Fruit fly (Drosophila melanogaster) whole organism, pupa: ENCODE data around the gene Lk6.

ENCODE experiments used
- CG10348 ChIP-seq: fragments of 200-800 bp; sonication (Bioruptor generic); IDR thresholded peaks from 2 replicates; pipeline ENCODE4 v1.3.6; 2022; ENCODE audit warnings: missing biosample characterization, missing genetic modification characterization
- CG12605 ChIP-seq: fragments of 200-800 bp; sonication (Bioruptor generic); IDR thresholded peaks from 2 replicates; pipeline ENCODE4 v1.3.6; 2022; ENCODE audit warnings: missing biosample characterization, missing genetic modification characterization
- CG13204 ChIP-seq: fragments of 200-800 bp; sonication (Bioruptor generic); optimal IDR thresholded peaks from 2 replicates; lab custom pipeline; 2018; ENCODE audit warnings: missing biosample characterization, mild to moderate bottlenecking, missing genetic modification characterization, moderate library complexity
- CG14655 ChIP-seq: fragments of 200-800 bp; sonication (Bioruptor generic); optimal IDR thresholded peaks from 3 replicates; lab custom pipeline; 2017; ENCODE audit warnings: mild to moderate bottlenecking, missing biosample characterization, missing genetic modification reagents, missing genetic modification characterization
- CG15710 ChIP-seq: fragments of 200-800 bp; sonication (Bioruptor generic); optimal IDR thresholded peaks from 2 replicates; lab custom pipeline; 2018; ENCODE audit warnings: missing biosample characterization, mild to moderate bottlenecking, missing genetic modification characterization, moderate library complexity
- CG17806 ChIP-seq: fragments of 200-800 bp; sonication (Bioruptor generic); optimal IDR thresholded peaks from 2 replicates; lab custom pipeline; 2018; ENCODE audit warnings: missing biosample characterization, mild to moderate bottlenecking, missing genetic modification characterization, moderate library complexity
- CG32121 ChIP-seq: fragments of 200-800 bp; sonication (Bioruptor generic); IDR thresholded peaks from 2 replicates; pipeline ENCODE4 v1.3.6; 2022; ENCODE audit warnings: missing biosample characterization, missing genetic modification characterization
- CG34367 ChIP-seq: fragments of 200-800 bp; sonication (Bioruptor generic); optimal IDR thresholded peaks from 2 replicates; lab custom pipeline; 2018; ENCODE audit warnings: missing biosample characterization, mild to moderate bottlenecking, missing genetic modification characterization
- CG4496 ChIP-seq: fragments of 200-800 bp; sonication (Bioruptor generic); IDR thresholded peaks from 3 replicates; pipeline ENCODE4 v1.3.6; 2022; ENCODE audit warnings: missing biosample characterization, missing genetic modification characterization
- CG8159 ChIP-seq: fragments of 200-800 bp; sonication (Bioruptor generic); optimal IDR thresholded peaks from 3 replicates; lab custom pipeline; 2018; ENCODE audit warnings: missing biosample characterization, mild to moderate bottlenecking, missing genetic modification characterization, moderate library complexity
- CG8301 ChIP-seq: fragments of 200-800 bp; sonication (Bioruptor generic); optimal IDR thresholded peaks from 2 replicates; lab custom pipeline; 2018; ENCODE audit warnings: missing biosample characterization, mild to moderate bottlenecking, missing genetic modification characterization
- CG9948 ChIP-seq: fragments of 200-800 bp; sonication (Bioruptor generic); optimal IDR thresholded peaks from 2 replicates; lab custom pipeline; 2018; ENCODE audit warnings: missing biosample characterization, mild to moderate bottlenecking, missing genetic modification characterization, moderate library complexity
- D1 ChIP-seq: fragments of 200-800 bp; sonication (Bioruptor generic); optimal IDR thresholded peaks from 2 replicates; lab custom pipeline; 2018; ENCODE audit warnings: missing biosample characterization, mild to moderate bottlenecking, missing genetic modification characterization, moderate library complexity
- EcR ChIP-seq: fragments of 200-800 bp; sonication (Bioruptor generic); optimal IDR thresholded peaks from 3 replicates; lab custom pipeline; 2019; ENCODE audit warnings: missing biosample characterization, missing genetic modification characterization, mild to moderate bottlenecking, moderate library complexity, missing genetic modification reagents
- Ets98B ChIP-seq: fragments of 200-800 bp; sonication (Bioruptor generic); IDR thresholded peaks from 2 replicates; pipeline ENCODE4 v1.3.6; 2022; ENCODE audit warnings: missing biosample characterization, missing genetic modification characterization
- Pif1A ChIP-seq: fragments of 200-800 bp; sonication (Bioruptor generic); optimal IDR thresholded peaks from 3 replicates; lab custom pipeline; 2016; ENCODE audit warnings: missing biosample characterization, missing genetic modification characterization
- Pif1B ChIP-seq: fragments of 200-800 bp; sonication (Bioruptor generic); optimal IDR thresholded peaks from 3 replicates; lab custom pipeline; 2016; ENCODE audit warnings: missing biosample characterization, missing genetic modification characterization
- Snoo ChIP-seq: fragments of 200-800 bp; sonication (Bioruptor generic); optimal IDR thresholded peaks from 3 replicates; lab custom pipeline; 2017; ENCODE audit warnings: missing biosample characterization, mild to moderate bottlenecking, missing genetic modification characterization, inconsistent platforms
- fd96Ca ChIP-seq: fragments of 200-800 bp; sonication (Bioruptor generic); IDR thresholded peaks from 3 replicates; pipeline ENCODE4 v1.3.6; 2022; ENCODE audit warnings: missing biosample characterization, missing genetic modification characterization
- gl ChIP-seq: fragments of 200-800 bp; sonication (Bioruptor generic); optimal IDR thresholded peaks from 2 replicates; lab custom pipeline; 2018; ENCODE audit warnings: missing biosample characterization, mild to moderate bottlenecking, missing genetic modification characterization
- rn ChIP-seq: fragments of 200-800 bp; sonication (Bioruptor generic); IDR thresholded peaks from 2 replicates; pipeline ENCODE4 v1.3.6; 2022; ENCODE audit warnings: missing biosample characterization, missing genetic modification characterization

Lk6 gene

DNA sequence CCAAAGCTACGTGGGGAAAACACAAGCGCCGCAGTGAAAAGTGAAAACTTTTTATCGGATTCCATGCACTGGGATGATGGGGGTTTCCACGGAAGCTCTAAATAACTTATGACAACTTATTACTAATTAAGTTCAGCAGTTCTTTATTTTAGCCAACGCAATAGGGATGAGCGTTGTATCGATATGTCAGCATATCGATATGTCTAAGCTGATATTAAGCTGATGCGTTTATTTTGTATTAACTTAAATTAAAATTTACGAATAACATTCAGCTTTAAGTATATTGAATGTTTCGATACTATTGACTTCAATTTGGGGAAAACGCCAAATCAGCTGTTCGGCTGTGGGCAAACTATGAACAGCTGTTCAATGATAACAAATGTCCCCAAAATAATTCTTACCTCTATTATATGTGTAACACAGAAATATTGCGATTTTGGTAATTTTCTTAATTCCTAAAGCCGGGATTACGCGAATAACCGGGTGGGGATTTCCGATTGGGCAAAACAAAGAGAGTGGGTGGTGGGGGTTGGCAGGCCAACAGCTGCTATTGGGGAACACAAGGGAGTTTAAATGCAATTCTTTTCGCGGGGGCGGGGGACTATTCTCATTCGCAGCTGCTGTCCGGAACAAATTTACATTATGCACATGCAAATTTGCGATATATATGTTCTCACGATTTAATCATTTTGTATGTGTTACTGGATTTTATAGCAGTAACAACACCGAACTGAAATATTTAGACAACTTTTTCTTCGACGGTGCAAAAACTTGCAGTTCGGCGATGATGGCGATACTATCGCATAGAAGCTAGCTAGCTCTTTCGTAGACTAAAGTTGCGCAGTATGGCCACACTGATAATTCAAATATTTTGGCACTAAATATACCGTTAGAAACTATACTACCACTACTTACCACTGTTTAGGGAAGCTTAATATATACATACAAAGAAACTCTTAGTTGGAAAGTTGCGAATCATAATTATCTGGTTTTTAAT, 14.7 kb downstream of the Lk6 start, which contains the start of gene CG6923:
Gene CG6923, minus strand, starts transcription at position 733 of the 997 bp plus-strand sequence.
- TF ChIP-seq Pif1A (GFP tag; lab: Kevin White, UChicago), result no peak
- no peak for TF ChIP-seq gl (tag; lab: Kevin White, UChicago)
- TF ChIP-seq CG14655 (GFP tag; lab: Kevin White, UChicago), result no peak
- no peak for TF ChIP-seq CG10348 (GFP tag; lab: Robert Waterston, UW)
- no peak for TF ChIP-seq CG15710 (tag; lab: Kevin White, UChicago)
- TF ChIP-seq CG13204 (GFP tag; lab: Kevin White, UChicago), result no peak
- no peak for TF ChIP-seq Pif1B (GFP tag; lab: Kevin White, UChicago)
- TF ChIP-seq CG4496, result no peak
- no peak for TF ChIP-seq Ets98B (GFP tag; lab: Robert Waterston, UW)
- TF ChIP-seq fd96Ca (GFP tag; lab: Robert Waterston, UW), result no peak
- no peak for TF ChIP-seq CG12605 (GFP tag; lab: Robert Waterston, UW)
- TF ChIP-seq D1 (tag; lab: Kevin White, UChicago), result no peak
- TF ChIP-seq CG34367, result no peak
- no peak for TF ChIP-seq rn (GFP tag; lab: Robert Waterston, UW)
- TF ChIP-seq CG9948, result no peak
- TF ChIP-seq Snoo (tag; lab: Kevin White, UChicago), result no peak
- TF ChIP-seq CG17806, result no peak
- TF ChIP-seq CG8301, result no peak
- TF ChIP-seq EcR (GFP tag; lab: Kevin White, UChicago), result no peak
- no peak for TF ChIP-seq CG32121

DNA sequence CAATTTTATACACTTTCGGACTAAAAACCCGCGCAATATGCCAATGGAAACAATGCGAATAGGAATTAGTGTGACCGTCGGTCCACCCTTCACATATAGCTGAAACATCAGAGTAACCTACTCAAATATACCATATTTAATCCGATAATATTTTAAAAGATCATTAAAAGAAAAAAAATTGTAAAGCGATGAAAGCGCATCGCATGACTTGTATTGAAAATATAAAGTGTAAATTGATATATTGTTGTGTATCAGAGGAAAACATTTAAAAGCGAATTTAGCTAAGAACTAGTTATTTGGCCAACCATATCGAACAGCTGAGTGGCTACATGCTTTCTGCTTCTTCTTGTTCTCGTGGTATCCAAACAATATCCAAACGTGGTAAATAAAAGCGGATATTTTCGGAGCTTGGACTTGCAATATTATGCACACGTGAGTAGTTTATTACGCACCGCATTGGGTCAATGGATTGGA, 22.5 kb downstream of the Lk6 start, which contains the start of the genes Blm and CG14722:
Gene Blm, minus strand, starts transcription at position 54 of the 474 bp plus-strand sequence.
Gene CG14722, plus strand, starts transcription at position 161 of the 474 bp plus-strand sequence.
- no peak for TF ChIP-seq gl (tag; lab: Kevin White, UChicago)
- TF ChIP-seq CG9948, result no peak
- TF ChIP-seq EcR (GFP tag; lab: Kevin White, UChicago), result no peak
- no peak for TF ChIP-seq fd96Ca (GFP tag; lab: Robert Waterston, UW)
- TF ChIP-seq CG12605 (GFP tag; lab: Robert Waterston, UW), result no peak
- TF ChIP-seq CG32121, result no peak
- no peak for TF ChIP-seq CG8159
- TF ChIP-seq Pif1B (GFP tag; lab: Kevin White, UChicago), result no peak
- no peak for TF ChIP-seq CG13204 (GFP tag; lab: Kevin White, UChicago)
- no peak for TF ChIP-seq Snoo (tag; lab: Kevin White, UChicago)
- no peak for TF ChIP-seq D1 (tag; lab: Kevin White, UChicago)
- no peak for TF ChIP-seq CG14655 (GFP tag; lab: Kevin White, UChicago)
- TF ChIP-seq CG17806, result no peak
- TF ChIP-seq rn (GFP tag; lab: Robert Waterston, UW), result no peak
- no peak for TF ChIP-seq CG4496
- TF ChIP-seq CG34367, result no peak

DNA sequence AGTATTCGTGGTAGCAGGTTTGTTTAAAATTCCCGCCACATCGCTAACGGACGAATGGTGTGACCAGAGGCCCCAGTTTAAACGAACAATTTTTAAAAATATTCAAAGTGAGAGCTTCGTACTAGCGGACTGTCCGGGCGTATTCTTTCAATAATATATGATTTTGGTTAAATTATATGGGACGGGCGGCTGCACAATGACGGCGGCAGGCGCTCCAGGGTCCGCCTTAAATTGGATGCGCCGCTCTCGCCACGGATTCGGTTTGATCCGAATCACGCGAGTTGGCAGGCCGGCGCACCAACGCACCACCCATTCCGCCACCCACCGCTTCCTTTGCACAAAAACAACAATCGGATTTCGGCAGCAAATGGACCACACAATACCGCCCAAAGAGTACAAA, 28.9 kb downstream of the Lk6 start, which contains the start of gene CG14721:
Gene CG14721, plus strand, starts transcription at position 111 of the 400 bp plus-strand sequence.
- TF ChIP-seq D1 (tag; lab: Kevin White, UChicago) (no peak), CG15710 (tag; lab: Kevin White, UChicago) (no peak), CG8159 (no peak), CG32121 (no peak), CG4496 (peak; percentile 8; the same call in 1 of the 3 replicates)

- TF ChIP-seq CG10348 (GFP tag; lab: Robert Waterston, UW) (no peak), CG4496 (no peak), rn (GFP tag; lab: Robert Waterston, UW) (no peak), CG12605 (GFP tag; lab: Robert Waterston, UW) (no peak), CG34367 (no peak), EcR (GFP tag; lab: Kevin White, UChicago) (no peak), CG8159 (no peak), fd96Ca (GFP tag; lab: Robert Waterston, UW) (no peak), gl (tag; lab: Kevin White, UChicago) (no peak), CG15710 (tag; lab: Kevin White, UChicago) (no peak)
Observed at dm6 chr3R:11721593-11721992, 42.7 kb downstream of the Lk6 start, which contains the start of gene CG12594. Gene CG12594, plus strand, starts transcription at chr3R:11721734.

DNA sequence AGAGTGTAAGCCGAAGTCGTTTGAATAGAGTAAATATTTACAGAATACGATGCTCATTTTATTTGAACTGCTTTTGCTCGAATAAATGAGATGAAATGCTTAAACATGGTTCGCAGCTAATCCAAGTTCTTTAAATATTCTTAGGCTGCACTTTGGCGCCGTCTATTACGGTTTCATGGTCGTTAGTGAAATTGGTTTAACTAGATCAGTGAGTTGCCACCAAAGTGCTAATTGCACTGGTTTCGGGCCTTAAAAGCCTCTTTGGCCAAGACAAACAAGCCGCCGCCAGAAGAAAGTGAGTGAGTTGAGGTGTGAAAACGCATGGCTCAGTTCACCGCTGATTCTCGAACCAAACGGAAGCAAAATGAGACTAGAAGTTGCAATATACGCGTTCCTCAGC, 52.9 kb downstream of the Lk6 start, which contains the start of gene CG14720:
Gene CG14720, plus strand, starts transcription at position 301 of the 400 bp plus-strand sequence.
- TF ChIP-seq CG10348 (GFP tag; lab: Robert Waterston, UW) (no peak), EcR (GFP tag; lab: Kevin White, UChicago) (no peak), Pif1A (GFP tag; lab: Kevin White, UChicago) (no peak), CG34367 (no peak), CG14655 (GFP tag; lab: Kevin White, UChicago) (no peak), CG13204 (GFP tag; lab: Kevin White, UChicago) (no peak), CG9948 (no peak), CG12605 (GFP tag; lab: Robert Waterston, UW) (no peak), gl (tag; lab: Kevin White, UChicago) (no peak), CG8301 (no peak), Snoo (tag; lab: Kevin White, UChicago) (no peak), D1 (tag; lab: Kevin White, UChicago) (no peak), CG15710 (tag; lab: Kevin White, UChicago) (no peak), CG17806 (no peak), fd96Ca (GFP tag; lab: Robert Waterston, UW) (no peak)
